Worm (Caenorhabditis elegans): ENCODE data around the gene C33F10.11.

DNA sequence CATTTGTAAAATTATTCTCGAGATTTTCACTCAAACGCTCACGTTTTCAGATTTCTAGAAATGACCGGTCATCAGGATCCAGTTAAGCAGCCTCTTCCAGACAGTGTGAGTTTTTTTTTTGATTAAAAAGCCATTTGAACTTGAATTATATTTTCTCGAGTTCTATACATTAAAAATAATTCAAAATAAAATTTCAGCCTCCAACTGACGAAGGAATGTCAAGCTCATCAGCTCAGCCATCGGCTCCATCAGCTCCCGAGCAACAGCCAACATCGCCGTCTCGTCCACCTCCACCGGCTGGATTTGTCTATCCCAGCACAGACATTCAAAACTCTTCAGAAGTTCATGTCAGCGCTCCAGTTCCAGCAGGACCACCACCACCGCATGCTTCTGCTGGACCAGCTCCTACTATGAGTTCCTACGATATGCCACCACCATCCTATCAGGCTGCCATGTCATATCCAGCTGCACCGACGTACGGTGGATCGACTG, 23.3 kb upstream of the C33F10.11 start, which contains the start of gene F11G11.5:
- no peak for TF ChIP-seq dpff-1 (tag; optimal IDR thresholded peaks at IDR 0.05)
- no peak for TF ChIP-seq sdz-38 (tag; optimal IDR thresholded peaks at IDR 0.05)
- TF ChIP-seq ztf-3 (GFP tag; optimal IDR thresholded peaks at IDR 0.05), result no peak
- TF ChIP-seq F22D6.2 (tag; optimal IDR thresholded peaks at IDR 0.05), result no peak
- TF ChIP-seq ama-1 (optimal IDR thresholded peaks at IDR 0.05), result peak; percentile 7
- TF ChIP-seq ama-1 (GFP tag; optimal IDR thresholded peaks at IDR 0.05), result no peak
- TF ChIP-seq attf-3 (GFP tag; conservative IDR thresholded peaks at IDR 0.05), result no peak
- TF ChIP-seq nhr-179 (tag; optimal IDR thresholded peaks at IDR 0.05), result no peak
- TF ChIP-seq Y67H2A.10 (GFP tag; conservative IDR thresholded peaks at IDR 0.05), result no peak
- TF ChIP-seq madf-3 (GFP tag; IDR thresholded peaks at IDR 0.05), result 0 out of 2 replicates have a peak, but pooled peaks have one; percentile 3
